Fruit fly (Drosophila melanogaster): ENCODE results near the gene CG5087.

- no peak for TF ChIP-seq psq (GFP tag; optimal IDR thresholded peaks at IDR 0.05)
- TF ChIP-seq Mio (GFP tag; optimal IDR thresholded peaks at IDR 0.05), result no peak
- no peak for TF ChIP-seq pan (optimal IDR thresholded peaks at IDR 0.05)
Observed at dm6 chr3L:9047062-9047461, 49.1 kb downstream of the CG5087 start, which contains the start of gene Argk2.

Data from whole organism, wandering third instar larva.